Worm (Caenorhabditis elegans): ENCODE data around the gene T03F7.5.

T03F7.5 gene

ce11 chrV:11307781-11308180, 9.2 kb upstream of the T03F7.5 start:
- TF ChIP-seq mab-5 (tag; optimal IDR thresholded peaks at IDR 0.05) (peak; percentile 72), unc-120 (tag; optimal IDR thresholded peaks at IDR 0.05; ENCODE audit: poor library complexity, severe bottlenecking) (peak; percentile 87), nhr-28 (tag; optimal IDR thresholded peaks at IDR 0.05) (no peak), hlh-1 (tag; optimal IDR thresholded peaks at IDR 0.05) (peak; percentile 1), unc-62 (GFP tag; optimal IDR thresholded peaks at IDR 0.05) (peak; percentile 98), lin-13 (tag; optimal IDR thresholded peaks at IDR 0.05) (no peak)

ce11 chrV:11304879-11305278, 6.3 kb upstream of the T03F7.5 start, which contains the start of gene srh-45:
Gene srh-45, minus strand, starts transcription at chrV:11304979.
- no peak for TF ChIP-seq ztf-11 (tag; optimal IDR thresholded peaks at IDR 0.05)
- TF ChIP-seq cnd-1 (tag; optimal IDR thresholded peaks at IDR 0.05), result no peak
- no peak for TF ChIP-seq sptf-1 (tag; optimal IDR thresholded peaks at IDR 0.05)
- TF ChIP-seq pha-4 (tag; optimal IDR thresholded peaks at IDR 0.05), result no peak
- no peak for TF ChIP-seq elt-1 (tag; optimal IDR thresholded peaks at IDR 0.05; ENCODE audit: borderline replicate concordance, insufficient read depth)
- no peak for TF ChIP-seq unc-39 (tag; optimal IDR thresholded peaks at IDR 0.05)
- TF ChIP-seq flh-1 (GFP tag; optimal IDR thresholded peaks at IDR 0.05), result no peak
- TF ChIP-seq tbx-8 (GFP tag; optimal IDR thresholded peaks at IDR 0.05), result no peak
- TF ChIP-seq sem-2 (GFP tag; optimal IDR thresholded peaks at IDR 0.05), result no peak
- no peak for TF ChIP-seq ceh-43 (GFP tag; optimal IDR thresholded peaks at IDR 0.05)
- no peak for TF ChIP-seq ceh-39 (tag; optimal IDR thresholded peaks at IDR 0.05)
- TF ChIP-seq unc-62 (GFP tag; optimal IDR thresholded peaks at IDR 0.05), result no peak
- TF ChIP-seq unc-120 (tag; optimal IDR thresholded peaks at IDR 0.05; ENCODE audit: poor library complexity, severe bottlenecking), result no peak
- TF ChIP-seq nhr-12 (tag; optimal IDR thresholded peaks at IDR 0.05), result no peak
- TF ChIP-seq nhr-237 (tag; optimal IDR thresholded peaks at IDR 0.05), result no peak
- TF ChIP-seq mls-2 (tag; optimal IDR thresholded peaks at IDR 0.05), result no peak
- no peak for TF ChIP-seq nhr-28 (tag; optimal IDR thresholded peaks at IDR 0.05)
- no peak for TF ChIP-seq zip-8 (tag; optimal IDR thresholded peaks at IDR 0.05)
- TF ChIP-seq blmp-1 (tag; optimal IDR thresholded peaks at IDR 0.05), result no peak
- no peak for TF ChIP-seq lin-13 (tag; optimal IDR thresholded peaks at IDR 0.05)

- TF ChIP-seq lin-32 (GFP tag; optimal IDR thresholded peaks at IDR 0.05) (no peak), nhr-12 (tag; optimal IDR thresholded peaks at IDR 0.05) (no peak), nhr-2 (tag; optimal IDR thresholded peaks at IDR 0.05) (no peak)
Measured at ce11 chrV:11304200-11304599, 5.7 kb upstream of the T03F7.5 start.

- TF ChIP-seq M03D4.4 (tag; optimal IDR thresholded peaks at IDR 0.05) (no peak), nhr-2 (tag; optimal IDR thresholded peaks at IDR 0.05) (no peak), hlh-1 (tag; optimal IDR thresholded peaks at IDR 0.05) (no peak), unc-62 (GFP tag; optimal IDR thresholded peaks at IDR 0.05) (no peak), mep-1 (tag; optimal IDR thresholded peaks at IDR 0.05) (no peak)
Measured at ce11 chrV:11302698-11303097, 4.2 kb upstream of the T03F7.5 start, which contains the start of gene srh-46. Gene srh-46, minus strand, starts transcription at chrV:11302886.

- no peak for TF ChIP-seq M03D4.4 (tag; optimal IDR thresholded peaks at IDR 0.05)
- no peak for TF ChIP-seq nhr-76 (tag; optimal IDR thresholded peaks at IDR 0.05)
- TF ChIP-seq lin-13 (tag; optimal IDR thresholded peaks at IDR 0.05), result no peak
- TF ChIP-seq cnd-1 (tag; optimal IDR thresholded peaks at IDR 0.05), result no peak
- TF ChIP-seq nhr-2 (tag; optimal IDR thresholded peaks at IDR 0.05), result no peak
- TF ChIP-seq zip-8 (tag; optimal IDR thresholded peaks at IDR 0.05), result no peak
- no peak for TF ChIP-seq ceh-39 (tag; optimal IDR thresholded peaks at IDR 0.05)
- TF ChIP-seq mls-2 (tag; optimal IDR thresholded peaks at IDR 0.05), result no peak
- TF ChIP-seq lsy-2 (tag; optimal IDR thresholded peaks at IDR 0.05), result no peak
- no peak for TF ChIP-seq sem-2 (GFP tag; optimal IDR thresholded peaks at IDR 0.05)
- TF ChIP-seq bed-3 (GFP tag; optimal IDR thresholded peaks at IDR 0.05), result no peak
- TF ChIP-seq pha-4 (tag; optimal IDR thresholded peaks at IDR 0.05), result no peak
Measured at ce11 chrV:11300539-11300938, 2.0 kb upstream of the T03F7.5 start, which contains the start of gene srh-47. Gene srh-47, minus strand, starts transcription at chrV:11300639.

ce11 chrV:11299406-11299805, 874 bp upstream of the T03F7.5 start:
- no peak for TF ChIP-seq ztf-11 (tag; optimal IDR thresholded peaks at IDR 0.05)
- no peak for TF ChIP-seq lin-13 (tag; optimal IDR thresholded peaks at IDR 0.05)
- TF ChIP-seq ceh-43 (GFP tag; optimal IDR thresholded peaks at IDR 0.05), result no peak
- no peak for TF ChIP-seq elt-3 (tag; optimal IDR thresholded peaks at IDR 0.05)
- TF ChIP-seq nhr-76 (tag; optimal IDR thresholded peaks at IDR 0.05), result no peak
- TF ChIP-seq snpc-4 (tag; optimal IDR thresholded peaks at IDR 0.05), result no peak
